Worm (Caenorhabditis elegans): ENCODE measurements around the gene Y53G8AM.6.
"Not testable (repeated sequence)": the region's sequence is repeated elsewhere in the genome, so short reads cannot be mapped to it uniquely, and the experiment has no call there.

Y53G8AM.6 gene

ce11 chrIII:3259691-3260090 is at the start of gene Y53G8AM.6:
TSS of gene Y53G8AM.6 (minus strand) at chrIII:3259791.
- not testable (repeated sequence) for TF ChIP-seq dao-5, him-1, W03F9.2 (tag; optimal IDR thresholded peaks at IDR 0.05)

ce11 chrIII:3308940-3309339 is 49.3 kb upstream of the Y53G8AM.6 start:
- TF ChIP-seq dao-5 (tag; optimal IDR thresholded peaks at IDR 0.05), result no peak
- no peak for TF ChIP-seq W03F9.2 (tag; optimal IDR thresholded peaks at IDR 0.05)
- TF ChIP-seq him-1 (tag; optimal IDR thresholded peaks at IDR 0.05), result no peak

- TF ChIP-seq him-1 (tag; optimal IDR thresholded peaks at IDR 0.05) (no peak), W03F9.2 (tag; optimal IDR thresholded peaks at IDR 0.05) (no peak), dao-5 (tag; optimal IDR thresholded peaks at IDR 0.05) (no peak)
Observed at ce11 chrIII:3307379-3307778, 47.8 kb upstream of the Y53G8AM.6 start.

- TF ChIP-seq W03F9.2 (tag; optimal IDR thresholded peaks at IDR 0.05) (no peak), dao-5 (tag; optimal IDR thresholded peaks at IDR 0.05) (no peak), him-1 (tag; optimal IDR thresholded peaks at IDR 0.05) (no peak)
Observed at ce11 chrIII:3306322-3306721, 46.7 kb upstream of the Y53G8AM.6 start.

- TF ChIP-seq him-1 (tag; optimal IDR thresholded peaks at IDR 0.05) (no peak), W03F9.2 (tag; optimal IDR thresholded peaks at IDR 0.05) (no peak), dao-5 (tag; optimal IDR thresholded peaks at IDR 0.05) (no peak)
Observed at ce11 chrIII:3304554-3304953, 45.0 kb upstream of the Y53G8AM.6 start.

- TF ChIP-seq dao-5 (tag; optimal IDR thresholded peaks at IDR 0.05) (no peak), W03F9.2 (tag; optimal IDR thresholded peaks at IDR 0.05) (no peak), him-1 (tag; optimal IDR thresholded peaks at IDR 0.05) (no peak)
Observed at ce11 chrIII:3297151-3297550, 37.6 kb upstream of the Y53G8AM.6 start, which contains the start of gene Y53G8AR.5. TSS of gene Y53G8AR.5 (plus strand) at chrIII:3297451.

- TF ChIP-seq W03F9.2 (tag; optimal IDR thresholded peaks at IDR 0.05) (peak; percentile 41), dao-5 (tag; optimal IDR thresholded peaks at IDR 0.05) (no peak), him-1 (tag; optimal IDR thresholded peaks at IDR 0.05) (no peak)
Observed at ce11 chrIII:3294283-3294793, 34.7 kb upstream of the Y53G8AM.6 start, which contains the start of the genes Y53G8AR.8 and Y53G8AR.6. TSS of gene Y53G8AR.8 (minus strand) at chrIII:3294330. TSS of gene Y53G8AR.6 (plus strand) at chrIII:3294743.

ce11 chrIII:3281860-3282358 is 22.3 kb upstream of the Y53G8AM.6 start, which contains the start of gene mfsd-8:
TSS of gene mfsd-8 (plus strand) at chrIII:3282308.
- TF ChIP-seq W03F9.2 (tag; optimal IDR thresholded peaks at IDR 0.05) (no peak), dao-5 (tag; optimal IDR thresholded peaks at IDR 0.05) (no peak), him-1 (tag; optimal IDR thresholded peaks at IDR 0.05) (no peak)

ce11 chrIII:3279304-3279703 is 19.7 kb upstream of the Y53G8AM.6 start:
- peak; percentile 49 for TF ChIP-seq W03F9.2 (tag; optimal IDR thresholded peaks at IDR 0.05)
- no peak for TF ChIP-seq dao-5 (tag; optimal IDR thresholded peaks at IDR 0.05)

- no peak for TF ChIP-seq him-1 (tag; optimal IDR thresholded peaks at IDR 0.05)
- TF ChIP-seq W03F9.2 (tag; optimal IDR thresholded peaks at IDR 0.05), result no peak
- no peak for TF ChIP-seq dao-5 (tag; optimal IDR thresholded peaks at IDR 0.05)
Observed at ce11 chrIII:3278610-3279009, 19.0 kb upstream of the Y53G8AM.6 start, which contains the start of gene Y53G8AM.8. TSS of gene Y53G8AM.8 (minus strand) at chrIII:3278710.

ce11 chrIII:3273141-3273540 is 13.6 kb upstream of the Y53G8AM.6 start:
- no peak for TF ChIP-seq W03F9.2 (tag; optimal IDR thresholded peaks at IDR 0.05)
- TF ChIP-seq dao-5 (tag; optimal IDR thresholded peaks at IDR 0.05), result no peak
- no peak for TF ChIP-seq him-1 (tag; optimal IDR thresholded peaks at IDR 0.05)

- no peak for TF ChIP-seq dao-5 (tag; optimal IDR thresholded peaks at IDR 0.05)
- peak; percentile 36 for TF ChIP-seq W03F9.2 (tag; optimal IDR thresholded peaks at IDR 0.05)
Observed at ce11 chrIII:3271682-3272081, 12.1 kb upstream of the Y53G8AM.6 start.

ce11 chrIII:3266602-3267001 is 7.0 kb upstream of the Y53G8AM.6 start, which contains the start of gene Y53G8AM.7:
TSS of gene Y53G8AM.7 (minus strand) at chrIII:3266702.
- TF ChIP-seq dao-5 (tag; optimal IDR thresholded peaks at IDR 0.05), result no peak
- no peak for TF ChIP-seq him-1 (tag; optimal IDR thresholded peaks at IDR 0.05)
- no peak for TF ChIP-seq W03F9.2 (tag; optimal IDR thresholded peaks at IDR 0.05)

- TF ChIP-seq him-1 (tag; optimal IDR thresholded peaks at IDR 0.05) (no peak), W03F9.2 (tag; optimal IDR thresholded peaks at IDR 0.05) (no peak), dao-5 (tag; optimal IDR thresholded peaks at IDR 0.05) (no peak)
Observed at ce11 chrIII:3263696-3264095, 4.1 kb upstream of the Y53G8AM.6 start.

- TF ChIP-seq W03F9.2 (tag; optimal IDR thresholded peaks at IDR 0.05) (no peak), dao-5 (tag; optimal IDR thresholded peaks at IDR 0.05) (no peak), him-1 (tag; optimal IDR thresholded peaks at IDR 0.05) (no peak)
Observed at ce11 chrIII:3258306-3258705, 1.3 kb downstream of the Y53G8AM.6 start, which contains the start of gene nspg-7.2. TSS of gene nspg-7.2 (minus strand) at chrIII:3258406.
